Fruit fly (Drosophila melanogaster) whole organism, embryonic: ENCODE results near the gene Sec61alpha.

ENCODE experiments used
- CG12299 ChIP-seq: fragments of 200-800 bp; sonication (Bioruptor generic); optimal IDR thresholded peaks from 2 replicates; lab custom pipeline; 2018; ENCODE audit warnings: missing biosample characterization, mild to moderate bottlenecking, missing genetic modification characterization
- CG12769 ChIP-seq: fragments of 200-800 bp; sonication (Bioruptor generic); optimal IDR thresholded peaks from 2 replicates; lab custom pipeline; 2019; ENCODE audit warnings: missing biosample characterization, mild to moderate bottlenecking, missing genetic modification characterization, moderate library complexity
- CG13296 ChIP-seq: fragments of 200-800 bp; sonication (Bioruptor generic); optimal IDR thresholded peaks from 3 replicates; lab custom pipeline; 2018; ENCODE audit warnings: missing biosample characterization, mild to moderate bottlenecking, missing genetic modification characterization
- CG13624 ChIP-seq: fragments of 200-800 bp; sonication (Bioruptor generic); optimal IDR thresholded peaks from 2 replicates; lab custom pipeline; 2016; ENCODE audit warnings: missing biosample characterization, missing genetic modification characterization
- CG14667 ChIP-seq: fragments of 200-800 bp; sonication (Bioruptor generic); IDR thresholded peaks from 2 replicates; pipeline ENCODE4 v1.3.6; 2022; ENCODE audit warnings: missing biosample characterization, missing genetic modification characterization
- CG17385 ChIP-seq: fragments of 200-800 bp; sonication (Bioruptor generic); optimal IDR thresholded peaks from 3 replicates; lab custom pipeline; 2018; ENCODE audit warnings: missing biosample characterization, mild to moderate bottlenecking, missing genetic modification characterization
- CG18599 ChIP-seq: fragments of 200-800 bp; sonication (Bioruptor generic); optimal IDR thresholded peaks from 3 replicates; lab custom pipeline; 2017; ENCODE audit warnings: missing biosample characterization, missing genetic modification characterization, mild to moderate bottlenecking, moderate library complexity, missing genetic modification reagents
- CG2202 ChIP-seq: fragments of 200-800 bp; sonication (Bioruptor generic); optimal IDR thresholded peaks from 2 replicates; lab custom pipeline; 2018; ENCODE audit warnings: missing biosample characterization, mild to moderate bottlenecking, missing genetic modification characterization
- CG2678 ChIP-seq: fragments of 200-800 bp; sonication (Bioruptor generic); optimal IDR thresholded peaks from 3 replicates; lab custom pipeline; 2019; ENCODE audit warnings: missing biosample characterization, mild to moderate bottlenecking, missing genetic modification characterization, moderate library complexity
- CG34224 ChIP-seq: fragments of 200-800 bp; sonication (Bioruptor generic); IDR thresholded peaks from 3 replicates; pipeline ENCODE4 v1.3.6; 2022; ENCODE audit warnings: missing biosample characterization, missing genetic modification characterization; ENCODE audit not compliant: partially characterized antibody
- CG34376 ChIP-seq: fragments of 200-800 bp; sonication (Bioruptor generic); optimal IDR thresholded peaks from 2 replicates; lab custom pipeline; 2018; ENCODE audit warnings: missing biosample characterization, mild to moderate bottlenecking, missing genetic modification characterization
- CG4360 ChIP-seq: fragments of 200-800 bp; sonication (Bioruptor generic); IDR thresholded peaks from 2 replicates; pipeline ENCODE4 v1.3.6; 2022; ENCODE audit warnings: missing biosample characterization, missing genetic modification characterization
- CG43689 ChIP-seq: fragments of 200-800 bp; sonication (Bioruptor generic); IDR thresholded peaks from 2 replicates; pipeline ENCODE4 v1.3.6; 2022; ENCODE audit warnings: missing biosample characterization, missing genetic modification characterization
- CG4617 ChIP-seq: fragments of 200-800 bp; sonication (Bioruptor generic); optimal IDR thresholded peaks from 3 replicates; lab custom pipeline; 2016; ENCODE audit warnings: missing biosample characterization, missing genetic modification characterization, borderline replicate concordance
- CG9932 ChIP-seq: fragments of 200-800 bp; sonication (Bioruptor generic); IDR thresholded peaks from 2 replicates; pipeline ENCODE4 v1.3.6; 2022; ENCODE audit warnings: missing biosample characterization, missing genetic modification characterization
- D ChIP-seq, 2 experiments: fragments of 200-800 bp in 1 of 2; fragments of >200 bp in 1 of 2; sonication (Bioruptor generic) in 1 of 2; optimal IDR thresholded peaks; 2 replicates in 1 of 2; 3 replicates in 1 of 2; lab custom pipeline; 2017; ENCODE audit warnings: mild to moderate bottlenecking in 1 of 2, missing biosample characterization in 1 of 2, missing genetic modification characterization in 1 of 2, missing genetic modification reagents in 1 of 2
- Eip74EF ChIP-seq, 2 experiments: fragments of 200-800 bp in 1 of 2; fragments of >200 bp in 1 of 2; sonication (Bioruptor generic) in 1 of 2; optimal IDR thresholded peaks; 2 replicates each; lab custom pipeline; 2017 to 2019; ENCODE audit warnings: missing biosample characterization in 2 of 2, missing genetic modification characterization in 2 of 2, mild to moderate bottlenecking in 1 of 2, moderate library complexity in 1 of 2
- Fer3 ChIP-seq: fragments of 200-800 bp; sonication (Bioruptor generic); optimal IDR thresholded peaks from 2 replicates; lab custom pipeline; 2018; ENCODE audit warnings: missing biosample characterization, mild to moderate bottlenecking, missing genetic modification characterization, moderate library complexity
- Hsf ChIP-seq: fragments of 200-800 bp; sonication (Bioruptor generic); optimal IDR thresholded peaks from 3 replicates; lab custom pipeline; 2016; ENCODE audit warnings: missing biosample characterization, missing genetic modification characterization
- MBD-R2 ChIP-seq: fragments of 200-800 bp; sonication (Bioruptor generic); IDR thresholded peaks from 2 replicates; pipeline ENCODE4 v1.3.6; 2022; ENCODE audit warnings: missing biosample characterization, missing genetic modification characterization
- MESR4 ChIP-seq: fragments of 200-800 bp; sonication (Bioruptor generic); optimal IDR thresholded peaks from 2 replicates; lab custom pipeline; 2018; ENCODE audit warnings: missing biosample characterization, mild to moderate bottlenecking, missing genetic modification characterization, moderate library complexity
- MTF-1 ChIP-seq: fragments of 200-800 bp; sonication (Bioruptor generic); optimal IDR thresholded peaks from 2 replicates; lab custom pipeline; 2018; ENCODE audit warnings: missing biosample characterization, mild to moderate bottlenecking, missing genetic modification characterization, borderline replicate concordance
- Mad ChIP-seq: fragments of 200-800 bp; sonication (Bioruptor generic); optimal IDR thresholded peaks from 2 replicates; lab custom pipeline; 2016; ENCODE audit warnings: missing biosample characterization, missing genetic modification characterization
- Med ChIP-seq: fragments of 200-800 bp; sonication (Bioruptor generic); peaks from one replicate; lab custom pipeline; 2016; ENCODE audit warnings: missing biosample characterization, missing genetic modification characterization, mild to moderate bottlenecking, inconsistent platforms, moderate library complexity
- Meics ChIP-seq: fragments of 200-800 bp; sonication (Bioruptor generic); optimal IDR thresholded peaks from 2 replicates; lab custom pipeline; 2017; ENCODE audit warnings: missing biosample characterization, mild to moderate bottlenecking, missing genetic modification characterization
- NC2β ChIP-seq: fragments of 200-800 bp; sonication (Bioruptor generic); optimal IDR thresholded peaks from 2 replicates; lab custom pipeline; 2016; ENCODE audit warnings: missing biosample characterization, missing genetic modification characterization
- Nf-YC ChIP-seq: fragments of 200-800 bp; optimal IDR thresholded peaks from 3 replicates; lab custom pipeline; 2019; ENCODE audit warnings: missing biosample characterization, mild to moderate bottlenecking, missing genetic modification characterization, moderate library complexity
- NfI ChIP-seq: fragments of 200-800 bp; sonication (Bioruptor generic); optimal IDR thresholded peaks from 3 replicates; lab custom pipeline; 2018; ENCODE audit warnings: missing biosample characterization, mild to moderate bottlenecking, missing genetic modification characterization, moderate library complexity
- PHDP ChIP-seq: fragments of 200-800 bp; sonication (Bioruptor generic); optimal IDR thresholded peaks from 3 replicates; lab custom pipeline; 2018; ENCODE audit warnings: missing biosample characterization, mild to moderate bottlenecking, missing genetic modification characterization, moderate library complexity
- Scr ChIP-seq: fragments of 200-800 bp; sonication (Bioruptor generic); IDR thresholded peaks from 2 replicates; pipeline ENCODE4 v1.3.6; 2022; ENCODE audit warnings: missing biosample characterization, missing genetic modification characterization; ENCODE audit not compliant: partially characterized antibody
- Spps ChIP-seq: fragments of 200-800 bp; sonication (Bioruptor generic); optimal IDR thresholded peaks from 2 replicates; lab custom pipeline; 2018; ENCODE audit warnings: missing biosample characterization, mild to moderate bottlenecking, missing genetic modification characterization
- gcm ChIP-seq: fragments of 200-800 bp; sonication (Bioruptor generic); optimal IDR thresholded peaks from 2 replicates; lab custom pipeline; 2019; ENCODE audit warnings: missing biosample characterization, mild to moderate bottlenecking, missing genetic modification characterization, moderate library complexity
- her ChIP-seq: fragments of 200-800 bp; sonication (Bioruptor generic); optimal IDR thresholded peaks from 2 replicates; lab custom pipeline; 2016; ENCODE audit warnings: missing biosample characterization, missing genetic modification characterization
- hkb ChIP-seq, 2 experiments: fragments of 200-800 bp in 1 of 2; fragments of >200 bp in 1 of 2; sonication (Bioruptor generic) in 1 of 2; IDR thresholded peaks in 1 of 2; optimal IDR thresholded peaks in 1 of 2; 2 replicates each; pipeline versions ENCODE4 v1.3.6 to Lab custom; 2017 to 2022; ENCODE audit warnings: missing biosample characterization in 1 of 2, missing genetic modification characterization in 1 of 2
- lab ChIP-seq: fragments of 200-800 bp; sonication (Bioruptor generic); optimal IDR thresholded peaks from 3 replicates; lab custom pipeline; 2017; ENCODE audit warnings: missing biosample characterization, missing genetic modification characterization, mild to moderate bottlenecking, moderate library complexity, missing genetic modification reagents
- nau ChIP-seq: fragments of 200-800 bp; sonication (Bioruptor generic); optimal IDR thresholded peaks from 3 replicates; lab custom pipeline; 2017; ENCODE audit warnings: missing biosample characterization, mild to moderate bottlenecking, missing genetic modification characterization, missing genetic modification reagents
- nom ChIP-seq: fragments of 200-800 bp; sonication (Bioruptor generic); optimal IDR thresholded peaks from 2 replicates; lab custom pipeline; 2017; ENCODE audit warnings: missing biosample characterization, missing genetic modification characterization, mild to moderate bottlenecking, moderate library complexity, missing genetic modification reagents
- odd ChIP-seq: fragments of 200-800 bp; sonication (Bioruptor generic); optimal IDR thresholded peaks from 2 replicates; lab custom pipeline; 2017; ENCODE audit warnings: missing biosample characterization, mild to moderate bottlenecking, missing genetic modification characterization
- org-1 ChIP-seq: fragments of 200-800 bp; sonication (Bioruptor generic); optimal IDR thresholded peaks from 2 replicates; lab custom pipeline; 2017; ENCODE audit warnings: missing biosample characterization, missing genetic modification characterization
- prd ChIP-seq, 3 experiments: fragments of >200 bp in 2 of 3; fragments of 200-800 bp in 1 of 3; sonication (Bioruptor generic) in 1 of 3; optimal IDR thresholded peaks in 2 of 3; IDR thresholded peaks in 1 of 3; 2 replicates in 2 of 3; 3 replicates in 1 of 3; pipeline versions ENCODE4 v1.3.6 to Lab custom; 2017 to 2022; ENCODE audit warnings: missing biosample characterization in 1 of 3, missing genetic modification characterization in 1 of 3
- rib ChIP-seq: fragments of 200-800 bp; sonication (Bioruptor generic); IDR thresholded peaks from 2 replicates; pipeline ENCODE4 v1.3.6; 2022; ENCODE audit warnings: missing biosample characterization, missing genetic modification characterization
- salm ChIP-seq: fragments of 200-800 bp; sonication (Bioruptor generic); optimal IDR thresholded peaks from 2 replicates; lab custom pipeline; 2018; ENCODE audit warnings: missing biosample characterization, mild to moderate bottlenecking, missing genetic modification characterization
- sob ChIP-seq: fragments of 200-800 bp; sonication (Bioruptor generic); IDR thresholded peaks from 2 replicates; pipeline ENCODE4 v1.3.6; 2022; ENCODE audit warnings: missing biosample characterization, missing genetic modification characterization
- sug ChIP-seq: fragments of 200-800 bp; optimal IDR thresholded peaks from 2 replicates; lab custom pipeline; 2019; ENCODE audit warnings: missing biosample characterization, mild to moderate bottlenecking, missing genetic modification characterization, moderate library complexity
- tgo ChIP-seq: fragments of 200-800 bp; sonication (Bioruptor generic); IDR thresholded peaks from 3 replicates; pipeline ENCODE4 v1.3.6; 2022; ENCODE audit warnings: missing biosample characterization, missing genetic modification characterization
- vvl ChIP-seq: fragments of 200-800 bp; sonication (Bioruptor generic); IDR thresholded peaks from 2 replicates; pipeline ENCODE4 v1.3.6; 2022; ENCODE audit warnings: missing biosample characterization, missing genetic modification characterization
- wek ChIP-seq: fragments of 200-800 bp; sonication (Bioruptor generic); optimal IDR thresholded peaks from 3 replicates; lab custom pipeline; 2018; ENCODE audit warnings: missing biosample characterization, mild to moderate bottlenecking, missing genetic modification characterization, moderate library complexity

The Sec61alpha gene

DNA sequence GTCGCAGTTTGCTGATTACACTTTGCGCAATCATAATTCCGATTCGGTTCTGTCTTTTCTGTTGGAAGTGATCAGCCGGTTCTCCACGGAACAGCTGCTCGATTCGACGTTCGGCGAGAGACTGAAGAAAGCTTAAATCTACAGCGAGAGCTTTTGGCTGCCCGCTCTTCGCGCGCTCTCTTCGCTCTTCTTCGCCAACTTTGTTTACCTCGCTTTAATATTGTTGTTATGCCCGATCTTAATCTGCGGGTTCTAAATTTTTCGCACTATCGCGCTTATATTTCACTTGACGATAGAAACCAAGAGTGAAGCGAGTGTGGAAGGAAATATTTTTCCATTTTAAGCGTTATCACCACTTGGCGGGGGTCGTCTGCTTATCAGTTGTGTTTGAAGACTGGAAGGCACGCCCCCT is 14.0 kb upstream of the Sec61alpha start, which contains the start of gene CG9547:
TSS of gene CG9547 (minus strand) at position 128 of the 412 bp plus-strand sequence.
- TF ChIP-seq gcm (GFP tag; lab: Kevin White, UChicago), result peak; percentile 16
- no peak for TF ChIP-seq Mad (GFP tag; lab: Kevin White, UChicago)
- TF ChIP-seq CG4360 (GFP tag; lab: Robert Waterston, UW), result no peak
- TF ChIP-seq Med (GFP tag; lab: Kevin White, UChicago), result peak; percentile 59
- TF ChIP-seq Eip74EF (GFP tag; optimal IDR thresholded peaks at IDR 0.05; lab: Kevin White, UChicago), result peak in 1 of 2 experiments; percentile 51
- TF ChIP-seq CG13296, result peak; percentile 70
- TF ChIP-seq PHDP (tag; lab: Kevin White, UChicago), result peak; percentile 44
- TF ChIP-seq CG34224, result peak; percentile 45; the same call in 2 of the 3 replicates
- peak; percentile 94 for TF ChIP-seq CG34376 (GFP tag; lab: Kevin White, UChicago)
- no peak for TF ChIP-seq CG4617 (GFP tag; lab: Kevin White, UChicago)
- TF ChIP-seq sug, result peak; percentile 100
- TF ChIP-seq MTF-1 (GFP tag; lab: Kevin White, UChicago), result peak; percentile 5
- TF ChIP-seq CG2202, result no peak
- TF ChIP-seq nom (GFP tag; lab: Kevin White, UChicago), result peak; percentile 48
- 0 out of 2 replicates have a peak, but pooled peaks have one; percentile 16 for TF ChIP-seq Scr (GFP tag; lab: Robert Waterston, UW)
- TF ChIP-seq CG12299 (tag; lab: Kevin White, UChicago), result peak; percentile 24
- peak; percentile 29 for TF ChIP-seq Meics (GFP tag; lab: Kevin White, UChicago)
- no peak for TF ChIP-seq Spps (tag; lab: Kevin White, UChicago)
- peak; percentile 9 for TF ChIP-seq Fer3
- TF ChIP-seq rib (GFP tag; lab: Robert Waterston, UW), result peak; percentile 80; the same call in 1 of the 2 replicates
- no peak for TF ChIP-seq hkb (optimal IDR thresholded peaks at IDR 0.05; lab: Kevin White, UChicago)
- TF ChIP-seq hkb (GFP tag; IDR thresholded peaks at IDR 0.05; lab: Robert Waterston, UW), result peak; percentile 32; the same call in 1 of the 2 replicates
- TF ChIP-seq Hsf (GFP tag; lab: Kevin White, UChicago), result no peak
- TF ChIP-seq odd (GFP tag; lab: Kevin White, UChicago), result peak; percentile 25
- no peak for TF ChIP-seq tgo (GFP tag; lab: Robert Waterston, UW)
- peak; percentile 22 for TF ChIP-seq salm (tag; lab: Kevin White, UChicago)
- TF ChIP-seq CG43689 (GFP tag; lab: Robert Waterston, UW), result no peak
- peak; percentile 22; the same call in 1 of the 2 replicates for TF ChIP-seq vvl (GFP tag; lab: Robert Waterston, UW)
- TF ChIP-seq CG14667, result no peak
- TF ChIP-seq lab (GFP tag; lab: Kevin White, UChicago), result peak; percentile 54
- TF ChIP-seq CG18599, result peak; percentile 27
- no peak for TF ChIP-seq CG12769 (tag; lab: Kevin White, UChicago)
- peak; percentile 23 for TF ChIP-seq Nf-YC (tag; lab: Kevin White, UChicago)
- peak; percentile 20 for TF ChIP-seq NfI (GFP tag; lab: Kevin White, UChicago)
- TF ChIP-seq CG2678 (tag; lab: Kevin White, UChicago), result peak; percentile 15
- no peak for TF ChIP-seq MESR4
- TF ChIP-seq nau, result peak; percentile 21
- no peak for TF ChIP-seq NC2β (GFP tag; lab: Kevin White, UChicago)
- peak; percentile 8 for TF ChIP-seq CG13624
- TF ChIP-seq sob (GFP tag; lab: Robert Waterston, UW), result no peak; the same call in 1 of the 2 replicates
- TF ChIP-seq MBD-R2 (GFP tag; lab: Robert Waterston, UW), result no peak; the same call in 1 of the 2 replicates
- no peak for TF ChIP-seq prd (optimal IDR thresholded peaks at IDR 0.05; lab: Kevin White, UChicago)
- TF ChIP-seq prd (GFP tag; IDR thresholded peaks at IDR 0.05; lab: Robert Waterston, UW), result no peak
- peak; percentile 30; the same call in 1 of the 2 replicates for TF ChIP-seq CG9932
- TF ChIP-seq wek, result peak; percentile 31
- TF ChIP-seq CG17385 (GFP tag; lab: Kevin White, UChicago), result peak; percentile 74
- no peak for TF ChIP-seq D (optimal IDR thresholded peaks at IDR 0.05; lab: Kevin White, UChicago)
- TF ChIP-seq D (GFP tag; optimal IDR thresholded peaks at IDR 0.05; lab: Kevin White, UChicago), result no peak
- TF ChIP-seq her (GFP tag; lab: Kevin White, UChicago), result peak; percentile 3
- TF ChIP-seq org-1, result no peak
